Fruit fly (Drosophila melanogaster): ENCODE results near the gene CG8219.
A peak's percentile ranks its signal among the peaks of the same experiment; 100 is the strongest.
"Not testable (repeated sequence)": the region's sequence is repeated elsewhere in the genome, so short reads cannot be mapped to it uniquely, and the experiment has no call there.

CG8219 gene

dm6 chr3L:6200173-6200572 is at the start of gene CG8219:
CG8219 (plus strand) TSS chr3L:6200473.
- no peak for TF ChIP-seq noc (tag; optimal IDR thresholded peaks at IDR 0.05)

- TF ChIP-seq noc (tag; optimal IDR thresholded peaks at IDR 0.05), result not testable (repeated sequence)
Measured at dm6 chr3L:6150757-6151354, 49.4 kb upstream of the CG8219 start, which contains the start of the genes Cpr65Ax2 and Lcp65Aa. Cpr65Ax2 (minus strand) TSS chr3L:6150857. Lcp65Aa (plus strand) TSS chr3L:6151304.

dm6 chr3L:6152531-6152930 is 47.7 kb upstream of the CG8219 start, which contains the start of gene Acp65Aa:
Acp65Aa (minus strand) TSS chr3L:6152745.
- TF ChIP-seq noc (tag; optimal IDR thresholded peaks at IDR 0.05), result no peak

DNA sequence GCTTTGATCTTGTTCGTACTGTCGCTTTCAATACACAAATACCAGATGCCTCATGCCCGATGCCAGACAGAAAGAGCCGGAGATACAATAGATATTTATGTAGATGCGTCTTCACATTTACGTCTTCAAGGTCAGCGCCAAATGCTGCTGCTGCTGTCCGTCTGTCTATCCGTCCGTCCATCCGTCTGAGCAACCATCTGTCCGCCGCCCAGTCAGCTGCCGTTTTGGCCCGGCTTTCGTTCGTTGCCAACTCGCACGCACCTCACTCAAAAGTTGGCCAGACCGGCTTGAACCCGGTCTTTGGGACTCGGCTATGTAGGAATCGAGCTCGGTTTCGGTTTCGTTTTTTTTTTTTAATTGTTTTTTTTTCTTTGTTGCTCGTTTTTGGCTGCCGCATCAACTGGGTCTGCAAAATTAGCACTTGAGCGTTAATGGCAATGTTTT is 45.3 kb upstream of the CG8219 start:
- no peak for TF ChIP-seq noc (tag; optimal IDR thresholded peaks at IDR 0.05)

DNA sequence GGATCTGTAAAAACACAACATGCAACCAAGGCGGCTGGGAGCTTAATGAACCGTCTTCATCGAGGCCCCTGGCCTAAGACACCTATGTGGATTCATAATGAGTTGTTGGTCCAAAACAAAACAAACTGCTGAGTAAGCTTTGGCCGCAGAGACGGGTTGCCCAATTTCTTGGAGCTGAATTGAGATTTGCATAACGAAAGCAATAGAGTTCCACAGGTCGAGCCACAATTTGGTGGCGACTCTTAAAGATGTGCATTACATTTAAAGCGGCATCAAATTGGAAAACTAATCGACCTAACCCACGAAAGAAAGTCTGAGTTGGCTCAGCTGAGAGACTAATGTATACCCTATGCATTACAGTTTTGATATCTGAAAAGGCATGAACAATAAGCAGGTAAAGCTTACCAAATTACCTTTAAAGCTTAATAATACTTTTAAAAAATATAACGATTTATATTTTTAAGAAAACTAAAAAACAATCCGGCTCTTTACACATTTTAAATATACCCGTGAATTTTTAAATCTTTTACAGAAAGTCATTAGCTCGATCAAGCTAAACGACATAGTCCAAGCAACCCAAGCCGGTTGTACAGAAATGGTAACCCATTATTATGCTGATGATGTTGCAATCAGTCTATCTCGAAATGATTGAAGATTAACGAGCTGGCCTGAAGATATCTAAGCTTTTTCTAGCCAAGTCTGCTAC is 42.8 kb upstream of the CG8219 start, which contains the start of gene CG13297:
Gene CG13297, minus strand, starts transcription at position 51 of the 706 bp plus-strand sequence.
- peak; percentile 15 for TF ChIP-seq noc (tag; optimal IDR thresholded peaks at IDR 0.05)

dm6 chr3L:6158530-6158929 is 41.7 kb upstream of the CG8219 start, which contains the start of gene Cpr65Ay:
Cpr65Ay (minus strand) TSS chr3L:6158630.
- TF ChIP-seq noc (tag; optimal IDR thresholded peaks at IDR 0.05), result no peak

DNA sequence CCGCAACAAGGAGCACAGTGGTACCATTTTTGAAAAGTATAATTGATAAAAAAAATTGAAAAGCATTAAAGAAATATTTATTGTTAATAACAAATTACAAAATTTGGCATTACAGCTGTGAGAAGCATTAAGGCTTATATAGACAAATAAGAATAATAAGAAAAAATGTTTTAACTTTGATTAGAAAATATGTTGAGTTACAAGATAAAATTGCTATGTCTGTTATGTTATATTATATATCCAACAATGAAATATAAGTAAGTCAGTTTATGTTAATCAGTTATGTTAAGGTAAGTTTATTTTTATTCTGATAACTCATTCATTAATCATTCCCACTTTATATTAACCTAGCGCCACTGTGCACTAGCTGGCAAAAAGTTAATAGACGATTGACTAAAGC is 40.4 kb upstream of the CG8219 start:
- no peak for TF ChIP-seq noc (tag; optimal IDR thresholded peaks at IDR 0.05)

DNA sequence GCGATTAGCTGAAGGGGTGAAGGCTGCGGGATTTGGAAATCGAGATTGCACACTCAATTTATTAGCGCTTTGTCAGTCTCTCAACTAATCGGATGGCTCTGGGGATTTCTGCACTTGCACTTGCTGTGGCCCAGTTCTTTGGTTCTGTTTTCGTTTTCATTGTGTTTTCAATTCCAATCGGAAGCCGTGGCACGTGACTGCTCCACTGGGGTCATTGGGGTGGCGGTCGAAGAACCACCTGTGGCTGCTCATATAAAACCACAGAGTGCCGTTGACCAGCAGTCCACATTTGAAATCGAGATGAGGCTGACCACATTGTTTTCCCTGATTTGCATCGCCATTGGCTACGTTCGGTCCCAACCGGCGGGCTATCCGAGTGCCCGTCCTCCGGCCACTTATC is 39.8 kb upstream of the CG8219 start, which contains the start of gene Cpr65Az:
Gene Cpr65Az, plus strand, starts transcription at position 301 of the 400 bp plus-strand sequence.
- no peak for TF ChIP-seq noc (tag; optimal IDR thresholded peaks at IDR 0.05)

DNA sequence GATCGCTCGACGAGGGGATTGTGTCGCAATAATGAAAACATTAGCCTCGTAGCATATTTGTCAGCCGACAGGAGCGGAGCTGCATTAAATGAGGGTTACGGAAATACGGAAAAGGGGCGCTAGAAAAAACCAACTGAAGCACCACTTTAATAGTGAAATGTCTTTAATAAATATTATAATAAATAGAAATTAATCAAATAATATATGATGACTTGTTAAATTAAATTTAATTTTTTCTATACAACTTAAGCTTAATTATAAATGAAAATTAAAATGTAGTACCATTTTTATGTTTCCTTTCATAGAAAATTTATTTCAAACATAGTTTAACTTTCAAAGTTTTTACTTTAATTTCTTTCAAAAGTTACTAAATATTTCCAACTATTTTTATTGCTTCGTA is 38.3 kb upstream of the CG8219 start:
- TF ChIP-seq noc (tag; optimal IDR thresholded peaks at IDR 0.05), result no peak

- no peak for TF ChIP-seq noc (tag; optimal IDR thresholded peaks at IDR 0.05)
Measured at dm6 chr3L:6162483-6163128, 37.7 kb upstream of the CG8219 start, which contains the start of gene Prdm13. Prdm13 (plus strand) TSS chr3L:6163127.

DNA sequence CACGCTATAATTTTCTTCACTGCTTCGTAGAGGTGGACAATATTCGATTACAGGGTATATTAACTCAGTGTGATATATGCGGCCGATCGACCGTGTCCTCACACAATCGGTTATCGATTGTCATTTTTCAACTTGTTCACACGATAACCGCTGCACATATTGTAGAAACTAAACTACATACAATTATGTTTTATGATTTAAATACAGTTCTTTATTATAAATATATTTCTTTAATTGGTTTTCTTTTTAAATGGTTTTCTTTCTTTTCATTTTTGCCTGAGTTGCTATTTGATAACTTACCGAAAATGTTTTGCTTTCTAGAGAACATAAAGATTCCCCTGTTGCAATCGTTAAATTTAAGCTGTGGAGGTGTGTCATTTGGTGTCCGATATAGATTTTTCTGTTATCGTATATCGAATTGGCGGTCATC is 26.4 kb upstream of the CG8219 start, which contains the start of the genes fmt and CG7376:
Gene fmt, minus strand, starts transcription at position 55 of the 430 bp plus-strand sequence.
Gene CG7376, plus strand, starts transcription at position 423 of the 430 bp plus-strand sequence.
- no peak for TF ChIP-seq noc (tag; optimal IDR thresholded peaks at IDR 0.05)

DNA sequence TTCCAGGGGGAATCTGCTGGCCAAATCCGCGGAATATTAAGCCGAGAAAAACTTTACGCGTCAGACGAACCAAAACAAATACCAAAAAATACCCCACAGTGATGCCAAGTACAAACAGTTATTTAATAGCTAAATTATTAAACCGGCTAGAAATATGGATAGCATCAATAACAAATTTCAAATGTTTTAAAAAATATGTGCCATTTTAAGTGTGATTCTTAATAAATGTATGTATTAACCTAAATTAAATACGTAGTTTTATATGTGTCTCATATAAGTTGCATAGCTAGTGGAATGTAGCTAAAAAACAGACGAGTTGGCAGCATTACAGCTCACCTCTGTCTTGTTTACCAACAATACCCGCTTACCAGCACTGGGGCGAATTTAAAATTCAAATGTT is 18.5 kb upstream of the CG8219 start, which contains the start of gene CG10274:
Gene CG10274, minus strand, starts transcription at position 54 of the 400 bp plus-strand sequence.
- TF ChIP-seq noc (tag; optimal IDR thresholded peaks at IDR 0.05), result no peak

dm6 chr3L:6184884-6185438 is 15.3 kb upstream of the CG8219 start, which contains the start of the genes D19B and CG43293:
D19B (minus strand) TSS chr3L:6184920.
CG43293 (plus strand) TSS chr3L:6185189.
- TF ChIP-seq noc (tag; optimal IDR thresholded peaks at IDR 0.05), result peak; percentile 72

DNA sequence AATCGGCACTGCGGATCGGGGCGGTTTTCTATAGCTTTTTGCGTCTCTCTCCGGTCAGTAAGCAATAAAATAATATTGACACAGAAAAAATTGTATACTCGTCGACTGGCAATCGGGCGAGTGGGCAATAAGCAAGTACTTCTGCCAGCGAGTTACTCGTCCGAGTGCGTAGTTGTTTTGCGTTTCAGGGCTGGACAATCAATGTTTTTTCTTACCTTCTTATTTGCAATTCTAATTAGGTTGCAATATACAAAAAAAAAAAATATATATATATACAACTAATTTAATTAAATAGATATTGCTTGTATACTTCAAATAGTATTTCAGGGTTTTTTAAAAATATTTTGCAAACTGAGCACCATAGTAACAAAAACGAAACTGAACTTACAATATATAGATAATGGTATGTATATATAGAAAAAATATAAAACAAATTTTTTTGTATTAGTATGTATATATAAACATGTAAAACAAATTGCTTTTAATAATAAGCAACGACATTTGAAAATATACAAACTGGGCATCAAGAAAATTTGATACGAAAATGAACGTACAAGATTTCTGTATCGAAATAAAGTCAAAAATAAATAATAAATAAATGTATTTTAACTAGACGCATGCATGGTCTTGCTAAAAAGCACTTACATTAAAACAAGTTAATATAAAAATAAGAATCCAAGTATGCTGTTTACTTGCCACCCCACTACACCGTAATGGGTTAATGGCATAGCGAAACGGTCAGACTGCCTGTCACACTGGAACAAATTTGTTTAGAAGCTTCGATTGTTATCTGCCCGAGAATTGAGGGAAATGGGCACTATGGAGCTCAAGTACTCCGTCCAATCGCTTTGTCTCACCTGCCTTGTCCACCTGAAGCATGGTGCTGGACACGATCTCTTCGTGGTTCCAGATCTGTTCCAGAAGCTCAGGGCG is 11.0 kb upstream of the CG8219 start, which contains the start of the genes D19A and CG7386:
Gene D19A, minus strand, starts transcription at position 129 of the 933 bp plus-strand sequence.
Gene CG7386, plus strand, starts transcription at position 751 of the 933 bp plus-strand sequence.
- peak; percentile 33 for TF ChIP-seq noc (tag; optimal IDR thresholded peaks at IDR 0.05)

All from whole organism, larva.